Fruit fly (Drosophila melanogaster) whole organism, embryonic: ENCODE results near the gene CG15170.
A peak's percentile ranks its signal among the peaks of the same experiment; 100 is the strongest.

ENCODE experiments used
- Abd-B ChIP-seq: fragments of 200-800 bp; sonication (Bioruptor generic); optimal IDR thresholded peaks from 2 replicates; lab custom pipeline; 2018; ENCODE audit warnings: missing biosample characterization, mild to moderate bottlenecking, missing genetic modification characterization, moderate library complexity
- CG10147 ChIP-seq: fragments of 200-800 bp; sonication (Bioruptor generic); optimal IDR thresholded peaks from 2 replicates; lab custom pipeline; 2019; ENCODE audit warnings: missing biosample characterization, mild to moderate bottlenecking, missing genetic modification characterization, moderate library complexity
- CG10979 ChIP-seq: fragments of 200-800 bp; sonication (Bioruptor generic); optimal IDR thresholded peaks from 2 replicates; lab custom pipeline; 2018; ENCODE audit warnings: missing biosample characterization, mild to moderate bottlenecking, missing genetic modification characterization, moderate library complexity
- CG13894 ChIP-seq: fragments of 200-800 bp; sonication (Bioruptor generic); optimal IDR thresholded peaks from 3 replicates; lab custom pipeline; 2018; ENCODE audit warnings: missing biosample characterization, mild to moderate bottlenecking, missing genetic modification characterization, moderate library complexity
- CG14860 ChIP-seq: fragments of 200-800 bp; sonication (Bioruptor generic); IDR thresholded peaks from 3 replicates; pipeline ENCODE4 v1.3.6; 2022; ENCODE audit warnings: missing biosample characterization, missing genetic modification characterization; ENCODE audit not compliant: partially characterized antibody
- CG15514 ChIP-seq: fragments of 200-800 bp; sonication (Bioruptor generic); optimal IDR thresholded peaks from 3 replicates; lab custom pipeline; 2017; ENCODE audit warnings: missing biosample characterization, missing genetic modification characterization, mild to moderate bottlenecking, moderate library complexity, missing genetic modification reagents
- CG1602 ChIP-seq: fragments of 200-800 bp; sonication (Bioruptor generic); optimal IDR thresholded peaks from 3 replicates; lab custom pipeline; 2016; ENCODE audit warnings: missing biosample characterization, missing genetic modification characterization
- CG16813 ChIP-seq: fragments of 200-800 bp; sonication (Bioruptor generic); IDR thresholded peaks from 3 replicates; pipeline ENCODE4 v1.3.6; 2022; ENCODE audit warnings: missing biosample characterization, missing genetic modification characterization; ENCODE audit not compliant: partially characterized antibody
- CG17612 ChIP-seq: fragments of 200-800 bp; sonication (Bioruptor generic); IDR thresholded peaks from 2 replicates; pipeline ENCODE4 v1.3.6; 2022; ENCODE audit warnings: missing biosample characterization, missing genetic modification characterization
- CG17829 ChIP-seq: fragments of 200-800 bp; optimal IDR thresholded peaks from 2 replicates; lab custom pipeline; 2019; ENCODE audit warnings: missing biosample characterization, mild to moderate bottlenecking, missing genetic modification characterization, moderate library complexity
- CG2199 ChIP-seq: fragments of 200-800 bp; sonication (Bioruptor generic); IDR thresholded peaks from 3 replicates; pipeline ENCODE4 v1.3.6; 2022; ENCODE audit warnings: missing biosample characterization, missing genetic modification characterization
- CG31388 ChIP-seq: fragments of 200-800 bp; sonication (Bioruptor generic); optimal IDR thresholded peaks from 2 replicates; lab custom pipeline; 2016; ENCODE audit warnings: missing biosample characterization, missing genetic modification characterization
- CG42726 ChIP-seq: fragments of 200-800 bp; sonication (Bioruptor generic); IDR thresholded peaks from 2 replicates; pipeline ENCODE4 v1.3.6; 2022; ENCODE audit warnings: missing biosample characterization, missing genetic modification characterization; ENCODE audit not compliant: partially characterized antibody
- CG4404 ChIP-seq: fragments of 200-800 bp; sonication (Bioruptor generic); IDR thresholded peaks from 2 replicates; pipeline ENCODE4 v1.3.6; 2022; ENCODE audit warnings: missing biosample characterization, missing genetic modification characterization
- CG6791 ChIP-seq: fragments of 200-800 bp; sonication (Bioruptor generic); IDR thresholded peaks from 3 replicates; pipeline ENCODE4 v1.3.6; 2022; ENCODE audit warnings: missing biosample characterization, missing genetic modification characterization; ENCODE audit not compliant: partially characterized antibody
- CG6854 ChIP-seq: fragments of 200-800 bp; sonication (Bioruptor generic); optimal IDR thresholded peaks from 3 replicates; lab custom pipeline; 2017; ENCODE audit warnings: missing biosample characterization, mild to moderate bottlenecking, missing genetic modification characterization
- CG7963 ChIP-seq: fragments of 200-800 bp; sonication (Bioruptor generic); IDR thresholded peaks from 3 replicates; pipeline ENCODE4 v1.3.6; 2022; ENCODE audit warnings: missing biosample characterization, missing genetic modification characterization; ENCODE audit not compliant: partially characterized antibody
- Chrac-16 ChIP-seq: fragments of 200-800 bp; sonication (Bioruptor generic); optimal IDR thresholded peaks from 3 replicates; lab custom pipeline; 2016; ENCODE audit warnings: missing biosample characterization, missing genetic modification characterization
- Dll ChIP-seq: fragments of 200-800 bp; sonication (Bioruptor generic); IDR thresholded peaks from 4 replicates; pipeline ENCODE4 v1.3.6; 2022; ENCODE audit warnings: missing biosample characterization, missing genetic modification characterization; ENCODE audit not compliant: partially characterized antibody
- Doc3 ChIP-seq: fragments of 200-800 bp; sonication (Bioruptor generic); IDR thresholded peaks from 3 replicates; pipeline ENCODE4 v1.3.6; 2022; ENCODE audit warnings: missing biosample characterization, missing genetic modification characterization; ENCODE audit not compliant: partially characterized antibody
- Dref ChIP-seq: fragments of 200-800 bp; sonication (Bioruptor generic); IDR thresholded peaks from 2 replicates; pipeline ENCODE4 v1.3.6; 2022; ENCODE audit warnings: missing biosample characterization, missing genetic modification characterization
- E2f2 ChIP-seq: fragments of 200-800 bp; sonication (Bioruptor generic); IDR thresholded peaks from 2 replicates; pipeline ENCODE4 v1.3.6; 2022; ENCODE audit warnings: missing biosample characterization, missing genetic modification characterization
- Lpt ChIP-seq: fragments of >200 bp; optimal IDR thresholded peaks from 2 replicates; lab custom pipeline; 2018; ENCODE audit warnings: missing biosample characterization, missing genetic modification characterization
- MESR4 ChIP-seq: fragments of 200-800 bp; sonication (Bioruptor generic); optimal IDR thresholded peaks from 2 replicates; lab custom pipeline; 2018; ENCODE audit warnings: missing biosample characterization, mild to moderate bottlenecking, missing genetic modification characterization, moderate library complexity
- Mad ChIP-seq: fragments of 200-800 bp; sonication (Bioruptor generic); optimal IDR thresholded peaks from 2 replicates; lab custom pipeline; 2016; ENCODE audit warnings: missing biosample characterization, missing genetic modification characterization
- Oaz ChIP-seq: fragments of 200-800 bp; sonication (Bioruptor generic); IDR thresholded peaks from 2 replicates; pipeline ENCODE4 v1.3.6; 2022; ENCODE audit warnings: missing biosample characterization, missing genetic modification characterization
- PHDP ChIP-seq: fragments of 200-800 bp; sonication (Bioruptor generic); optimal IDR thresholded peaks from 3 replicates; lab custom pipeline; 2018; ENCODE audit warnings: missing biosample characterization, mild to moderate bottlenecking, missing genetic modification characterization, moderate library complexity
- aop ChIP-seq: fragments of 200-800 bp; sonication (Bioruptor generic); IDR thresholded peaks from 2 replicates; pipeline ENCODE4 v1.3.6; 2022; ENCODE audit warnings: missing biosample characterization, missing genetic modification characterization
- ato ChIP-seq: fragments of 200-800 bp; sonication (Bioruptor generic); IDR thresholded peaks from 2 replicates; pipeline ENCODE4 v1.3.6; 2022; ENCODE audit warnings: missing biosample characterization, missing genetic modification characterization; ENCODE audit not compliant: partially characterized antibody
- ci ChIP-seq: fragments of 200-800 bp; sonication (Bioruptor generic); IDR thresholded peaks from 3 replicates; pipeline ENCODE4 v1.3.6; 2022; ENCODE audit warnings: missing biosample characterization, missing genetic modification characterization
- crc ChIP-seq: fragments of 200-800 bp; sonication (Bioruptor generic); optimal IDR thresholded peaks from 2 replicates; lab custom pipeline; 2016; ENCODE audit warnings: missing biosample characterization, missing genetic modification characterization
- da ChIP-seq: fragments of 200-800 bp; sonication (Bioruptor generic); optimal IDR thresholded peaks from 2 replicates; lab custom pipeline; 2016; ENCODE audit warnings: missing biosample characterization, missing genetic modification characterization
- emc ChIP-seq: fragments of 200-800 bp; sonication (Bioruptor generic); optimal IDR thresholded peaks from 2 replicates; lab custom pipeline; 2016; ENCODE audit warnings: missing biosample characterization, missing genetic modification characterization
- fd96Cb ChIP-seq: fragments of 200-800 bp; sonication (Bioruptor generic); optimal IDR thresholded peaks from 2 replicates; lab custom pipeline; 2018; ENCODE audit warnings: missing biosample characterization, mild to moderate bottlenecking, missing genetic modification characterization, moderate library complexity
- gsb ChIP-seq: fragments of 200-800 bp; sonication (Bioruptor generic); IDR thresholded peaks from 2 replicates; pipeline ENCODE4 v1.3.6; 2022; ENCODE audit warnings: missing biosample characterization, missing genetic modification characterization
- jing ChIP-seq: fragments of 200-800 bp; sonication (Bioruptor generic); optimal IDR thresholded peaks from 2 replicates; lab custom pipeline; 2018; ENCODE audit warnings: missing biosample characterization, mild to moderate bottlenecking, missing genetic modification characterization
- jumu ChIP-seq: fragments of 200-800 bp; sonication (Bioruptor generic); optimal IDR thresholded peaks from 3 replicates; lab custom pipeline; 2016; ENCODE audit warnings: missing biosample characterization, missing genetic modification characterization
- knrl ChIP-seq: fragments of 200-800 bp; sonication (Bioruptor generic); IDR thresholded peaks from 3 replicates; pipeline ENCODE4 v1.3.6; 2022; ENCODE audit warnings: missing biosample characterization, missing genetic modification characterization; ENCODE audit not compliant: partially characterized antibody
- pita ChIP-seq: fragments of 200-800 bp; sonication (Bioruptor generic); optimal IDR thresholded peaks from 2 replicates; lab custom pipeline; 2017; ENCODE audit warnings: missing biosample characterization, mild to moderate bottlenecking, missing genetic modification characterization
- sd ChIP-seq: fragments of 200-800 bp; sonication (Bioruptor generic); optimal IDR thresholded peaks from 3 replicates; lab custom pipeline; 2018; ENCODE audit warnings: missing biosample characterization, mild to moderate bottlenecking, missing genetic modification characterization, moderate library complexity
- shn ChIP-seq: fragments of 200-800 bp; sonication (Bioruptor generic); optimal IDR thresholded peaks from 3 replicates; lab custom pipeline; 2016; ENCODE audit warnings: missing biosample characterization, missing genetic modification characterization
- slou ChIP-seq: fragments of 200-800 bp; sonication (Bioruptor generic); optimal IDR thresholded peaks from 3 replicates; lab custom pipeline; 2016; ENCODE audit warnings: missing biosample characterization, missing genetic modification characterization
- slp2 ChIP-seq: fragments of 200-800 bp; sonication (Bioruptor generic); optimal IDR thresholded peaks from 2 replicates; lab custom pipeline; 2016; ENCODE audit warnings: missing biosample characterization, missing genetic modification characterization
- sr ChIP-seq: fragments of 200-800 bp; sonication (Bioruptor generic); IDR thresholded peaks from 3 replicates; pipeline ENCODE4 v1.3.6; 2022; ENCODE audit warnings: missing biosample characterization, missing genetic modification characterization
- ssp ChIP-seq: fragments of 200-800 bp; sonication (Bioruptor generic); IDR thresholded peaks from 2 replicates; pipeline ENCODE4 v1.3.6; 2022; ENCODE audit warnings: missing biosample characterization, missing genetic modification characterization
- tgo ChIP-seq: fragments of 200-800 bp; sonication (Bioruptor generic); IDR thresholded peaks from 3 replicates; pipeline ENCODE4 v1.3.6; 2022; ENCODE audit warnings: missing biosample characterization, missing genetic modification characterization
- tio ChIP-seq: fragments of 200-800 bp; sonication (Bioruptor generic); optimal IDR thresholded peaks from 2 replicates; lab custom pipeline; 2017; ENCODE audit warnings: missing biosample characterization, missing genetic modification characterization, inconsistent platforms
- trem ChIP-seq: fragments of 200-800 bp; optimal IDR thresholded peaks from 3 replicates; lab custom pipeline; 2019; ENCODE audit warnings: missing biosample characterization, mild to moderate bottlenecking, missing genetic modification characterization, moderate library complexity
- unpg ChIP-seq: fragments of 200-800 bp; sonication (Bioruptor generic); optimal IDR thresholded peaks from 3 replicates; lab custom pipeline; 2018; ENCODE audit warnings: missing biosample characterization, mild to moderate bottlenecking, missing genetic modification characterization, moderate library complexity
- vnd ChIP-seq: fragments of 200-800 bp; sonication (Bioruptor generic); IDR thresholded peaks from 3 replicates; pipeline ENCODE4 v1.3.6; 2022; ENCODE audit warnings: missing biosample characterization, missing genetic modification characterization; ENCODE audit not compliant: partially characterized antibody
- zen2 ChIP-seq: fragments of 200-800 bp; sonication (Bioruptor generic); IDR thresholded peaks from 3 replicates; pipeline ENCODE4 v1.3.6; 2022; ENCODE audit warnings: missing biosample characterization, missing genetic modification characterization; ENCODE audit not compliant: partially characterized antibody

Gene CG15170

dm6 chr2L:18951674-18952073 is 38.4 kb downstream of the CG15170 start, which contains the start of gene Nedd8 (continued):
- TF ChIP-seq aop (GFP tag; lab: Robert Waterston, UW) (no peak), CG17829 (tag; lab: Kevin White, UChicago) (peak; percentile 39), Chrac-16 (GFP tag; lab: Kevin White, UChicago) (no peak), sd (tag; lab: Kevin White, UChicago) (peak; percentile 15), ssp (no peak), CG7963 (GFP tag; lab: Robert Waterston, UW) (peak; percentile 68; the same call in 2 of the 3 replicates), gsb (no peak), pita (GFP tag; lab: Kevin White, UChicago) (no peak), CG10147 (GFP tag; lab: Kevin White, UChicago) (peak; percentile 7), CG13894 (tag; lab: Kevin White, UChicago) (peak; percentile 30), PHDP (tag; lab: Kevin White, UChicago) (no peak), Oaz (no peak), tio (GFP tag; lab: Kevin White, UChicago) (no peak), jing (GFP tag; lab: Kevin White, UChicago) (no peak), fd96Cb (no peak), ci (GFP tag; lab: Robert Waterston, UW) (no peak; the same call in 2 of the 3 replicates), ato (GFP tag; lab: Robert Waterston, UW) (peak; percentile 70), CG17612 (GFP tag; lab: Robert Waterston, UW) (no peak), MESR4 (GFP tag; lab: Kevin White, UChicago) (peak; percentile 63), CG31388 (GFP tag; lab: Kevin White, UChicago) (no peak), da (no peak), trem (tag; lab: Kevin White, UChicago) (peak; percentile 48), CG1602 (GFP tag; lab: Kevin White, UChicago) (no peak), CG16813 (GFP tag; lab: Robert Waterston, UW) (peak; percentile 83), sr (GFP tag; lab: Robert Waterston, UW) (no peak), Dll (GFP tag; lab: Robert Waterston, UW) (peak; percentile 92), shn (GFP tag; lab: Kevin White, UChicago) (no peak), crc (GFP tag; lab: Kevin White, UChicago) (no peak), vnd (GFP tag; lab: Robert Waterston, UW) (peak; percentile 75), emc (no peak), tgo (GFP tag; lab: Robert Waterston, UW) (no peak), CG15514 (GFP tag; lab: Kevin White, UChicago) (peak; percentile 91), jumu (GFP tag; lab: Kevin White, UChicago) (no peak), Lpt (GFP tag; lab: Kevin White, UChicago) (no peak), unpg (GFP tag; lab: Kevin White, UChicago) (no peak), CG6854 (GFP tag; lab: Kevin White, UChicago) (no peak), zen2 (GFP tag; lab: Robert Waterston, UW) (peak; percentile 81), slou (GFP tag; lab: Kevin White, UChicago) (no peak), CG14860 (GFP tag; lab: Robert Waterston, UW) (peak; percentile 77), Dref (GFP tag; lab: Robert Waterston, UW) (peak; percentile 91), Mad (GFP tag; lab: Kevin White, UChicago) (no peak), CG2199 (GFP tag; lab: Robert Waterston, UW) (no peak), E2f2 (GFP tag; lab: Robert Waterston, UW) (peak; percentile 76), Abd-B (GFP tag; lab: Kevin White, UChicago) (no peak), CG10979 (tag; lab: Kevin White, UChicago) (no peak), knrl (peak; percentile 86), slp2 (GFP tag; lab: Kevin White, UChicago) (no peak), CG4404 (GFP tag; lab: Robert Waterston, UW) (no peak), CG42726 (peak; percentile 92), Doc3 (GFP tag; lab: Robert Waterston, UW) (peak; percentile 80), CG6791 (GFP tag; lab: Robert Waterston, UW) (peak; percentile 85)
